Worm (Caenorhabditis elegans) whole organism, L2 larva: ENCODE data around the gene srxa-1.

Experiments
- C34F6.9 ChIP-seq: fragments of 150-350 bp; optimal IDR thresholded peaks from 2 replicates; lab custom pipeline; 2014; ENCODE audit warnings: missing biosample characterization, missing genetic modification characterization
- F13H6.1 ChIP-seq: sonication (generic microtip); optimal IDR thresholded peaks from 2 replicates; lab custom pipeline; 2016; ENCODE audit warnings: missing genetic modification characterization, missing compliant biosample characterization
- ZK546.5 ChIP-seq: sonication (generic microtip); optimal IDR thresholded peaks from 2 replicates; lab custom pipeline; 2017; ENCODE audit warnings: missing biosample characterization, missing genetic modification characterization
- alr-1 ChIP-seq: fragments of 150-350 bp; optimal IDR thresholded peaks from 2 replicates; lab custom pipeline; 2014; ENCODE audit warnings: missing biosample characterization, missing genetic modification characterization
- ama-1 ChIP-seq: fragments of 150-350 bp; optimal IDR thresholded peaks from 2 replicates; lab custom pipeline; 2018; ENCODE audit warnings: inconsistent platforms
- blmp-1 ChIP-seq: sonication (generic microtip); optimal IDR thresholded peaks from 2 replicates; lab custom pipeline; 2017; ENCODE audit warnings: missing genetic modification characterization, mild to moderate bottlenecking, missing compliant biosample characterization, antibody characterized with exemption, moderate library complexity; ENCODE audit not compliant: insufficient read depth
- ceh-16 ChIP-seq: fragments of 150-350 bp; optimal IDR thresholded peaks from 2 replicates; lab custom pipeline; 2014; ENCODE audit warnings: missing biosample characterization, missing genetic modification characterization
- ceh-82 ChIP-seq: fragments of 150-350 bp; optimal IDR thresholded peaks from 2 replicates; lab custom pipeline; 2014; ENCODE audit warnings: missing biosample characterization, missing genetic modification characterization
- crh-2 ChIP-seq: sonication (generic microtip); optimal IDR thresholded peaks from 2 replicates; lab custom pipeline; 2017; ENCODE audit warnings: missing biosample characterization, missing genetic modification characterization
- dmd-4 ChIP-seq: sonication (generic microtip); optimal IDR thresholded peaks from 2 replicates; lab custom pipeline; 2017; ENCODE audit warnings: missing biosample characterization, missing genetic modification characterization
- egl-27 ChIP-seq: sonication (generic microtip); optimal IDR thresholded peaks from 3 replicates; lab custom pipeline; 2017; ENCODE audit warnings: missing biosample characterization, missing genetic modification reagents, missing genetic modification characterization
- elt-3 ChIP-seq: sonication (generic microtip); optimal IDR thresholded peaks from 2 replicates; lab custom pipeline; 2017; ENCODE audit warnings: missing biosample characterization, missing genetic modification characterization
- fos-1 ChIP-seq: fragments of 150-350 bp; optimal IDR thresholded peaks from 2 replicates; lab custom pipeline; 2014; ENCODE audit warnings: missing biosample characterization, missing genetic modification characterization
- gmeb-1 ChIP-seq: fragments of 150-350 bp; optimal IDR thresholded peaks from 2 replicates; lab custom pipeline; 2014; ENCODE audit warnings: missing biosample characterization, missing genetic modification characterization
- lin-11 ChIP-seq: fragments of 150-350 bp; sonication (generic microtip); optimal IDR thresholded peaks from 2 replicates; lab custom pipeline; 2014; ENCODE audit warnings: missing biosample characterization, missing genetic modification characterization, inconsistent platforms, mixed read lengths
- lin-13 ChIP-seq: fragments of 150-350 bp; optimal IDR thresholded peaks from 2 replicates; lab custom pipeline; 2014; ENCODE audit warnings: missing biosample characterization, missing genetic modification reagents, missing genetic modification characterization
- lin-39 ChIP-seq: fragments of 150-350 bp; optimal IDR thresholded peaks from 2 replicates; lab custom pipeline; 2014; ENCODE audit warnings: missing biosample characterization, missing genetic modification reagents, missing genetic modification characterization
- lsy-2 ChIP-seq, 2 experiments: fragments of 150-350 bp in 1 of 2; sonication (generic microtip) in 1 of 2; optimal IDR thresholded peaks; 2 replicates each; lab custom pipeline; 2014 to 2017; ENCODE audit warnings: missing biosample characterization in 2 of 2, missing genetic modification characterization in 2 of 2
- mab-5 ChIP-seq: fragments of 150-350 bp; optimal IDR thresholded peaks from 2 replicates; lab custom pipeline; 2014; ENCODE audit warnings: missing biosample characterization, missing genetic modification characterization
- mdl-1 ChIP-seq, 2 experiments: fragments of 150-350 bp in 1 of 2; sonication (generic microtip) in 1 of 2; optimal IDR thresholded peaks; 2 replicates each; lab custom pipeline; 2017; ENCODE audit warnings: missing biosample characterization in 2 of 2, missing genetic modification characterization in 2 of 2
- nhr-10 ChIP-seq: sonication (generic microtip); optimal IDR thresholded peaks from 2 replicates; lab custom pipeline; 2017; ENCODE audit warnings: missing biosample characterization, missing genetic modification characterization
- nhr-12 ChIP-seq: fragments of 150-350 bp; optimal IDR thresholded peaks from 2 replicates; lab custom pipeline; 2014; ENCODE audit warnings: missing biosample characterization, missing genetic modification characterization
- nhr-129 ChIP-seq: fragments of 150-350 bp; optimal IDR thresholded peaks from 2 replicates; lab custom pipeline; 2014; ENCODE audit warnings: missing biosample characterization, missing genetic modification characterization
- nhr-21 ChIP-seq: fragments of 150-350 bp; optimal IDR thresholded peaks from 2 replicates; lab custom pipeline; 2014; ENCODE audit warnings: missing biosample characterization, missing genetic modification characterization
- nhr-23 ChIP-seq: fragments of 150-350 bp; optimal IDR thresholded peaks from 2 replicates; lab custom pipeline; 2014; ENCODE audit warnings: missing biosample characterization, missing genetic modification reagents, missing genetic modification characterization
- nhr-237 ChIP-seq: fragments of 150-350 bp; optimal IDR thresholded peaks from 2 replicates; lab custom pipeline; 2014; ENCODE audit warnings: missing biosample characterization, missing genetic modification characterization
- nhr-25 ChIP-seq: fragments of 150-350 bp; sonication (generic microtip); optimal IDR thresholded peaks from 3 replicates; lab custom pipeline; 2014; ENCODE audit warnings: missing biosample characterization, missing genetic modification characterization
- nhr-77 ChIP-seq: fragments of 150-350 bp; optimal IDR thresholded peaks from 2 replicates; lab custom pipeline; 2014; ENCODE audit warnings: missing biosample characterization, missing genetic modification characterization
- peb-1 ChIP-seq: fragments of 150-350 bp; optimal IDR thresholded peaks from 2 replicates; lab custom pipeline; 2014; ENCODE audit warnings: missing biosample characterization, missing genetic modification characterization
- sem-4 ChIP-seq: fragments of 150-350 bp; optimal IDR thresholded peaks from 2 replicates; lab custom pipeline; 2014; ENCODE audit warnings: missing biosample characterization, missing genetic modification reagents, missing genetic modification characterization
- skn-1 ChIP-seq: sonication (generic microtip); optimal IDR thresholded peaks from 2 replicates; lab custom pipeline; 2017; ENCODE audit warnings: missing biosample characterization, missing genetic modification characterization
- sma-3 ChIP-seq: sonication (generic microtip); optimal IDR thresholded peaks from 2 replicates; lab custom pipeline; 2016; ENCODE audit warnings: missing genetic modification reagents, missing genetic modification characterization, missing compliant biosample characterization
- sma-9 ChIP-seq, 2 experiments: fragments of 150-350 bp in 1 of 2; sonication (generic microtip) in 1 of 2; optimal IDR thresholded peaks; 2 replicates each; lab custom pipeline; 2014 to 2016; ENCODE audit warnings: missing genetic modification characterization in 2 of 2, mild to moderate bottlenecking in 1 of 2, missing biosample characterization in 1 of 2, missing compliant biosample characterization in 1 of 2, missing genetic modification reagents in 1 of 2, moderate library complexity in 1 of 2
- snpc-4 ChIP-seq: fragments of 150-350 bp; optimal IDR thresholded peaks from 2 replicates; lab custom pipeline; 2014; ENCODE audit warnings: missing biosample characterization, missing genetic modification characterization
- unc-39 ChIP-seq: fragments of 150-350 bp; optimal IDR thresholded peaks from 2 replicates; lab custom pipeline; 2014; ENCODE audit warnings: missing biosample characterization, missing genetic modification characterization
- unc-55 ChIP-seq: fragments of 150-350 bp; sonication (generic microtip); optimal IDR thresholded peaks from 3 replicates; lab custom pipeline; 2014; ENCODE audit warnings: missing biosample characterization, missing genetic modification reagents, missing genetic modification characterization
- unc-62 ChIP-seq: fragments of 150-350 bp; optimal IDR thresholded peaks from 2 replicates; lab custom pipeline; 2014; ENCODE audit warnings: missing biosample characterization, missing genetic modification reagents, missing genetic modification characterization
- ztf-1 ChIP-seq: fragments of 200-800 bp; sonication (Bioruptor generic); conservative IDR thresholded peaks from 2 replicates; pipeline ENCODE4 v1.3.6; 2022; ENCODE audit warnings: missing genetic modification characterization, missing compliant biosample characterization
- ztf-11 ChIP-seq: sonication (generic microtip); optimal IDR thresholded peaks from 2 replicates; lab custom pipeline; 2017; ENCODE audit warnings: missing biosample characterization, missing genetic modification characterization
- ztf-4 ChIP-seq: fragments of 150-350 bp; optimal IDR thresholded peaks from 2 replicates; lab custom pipeline; 2014; ENCODE audit warnings: missing biosample characterization, missing genetic modification characterization

srxa-1 gene

DNA sequence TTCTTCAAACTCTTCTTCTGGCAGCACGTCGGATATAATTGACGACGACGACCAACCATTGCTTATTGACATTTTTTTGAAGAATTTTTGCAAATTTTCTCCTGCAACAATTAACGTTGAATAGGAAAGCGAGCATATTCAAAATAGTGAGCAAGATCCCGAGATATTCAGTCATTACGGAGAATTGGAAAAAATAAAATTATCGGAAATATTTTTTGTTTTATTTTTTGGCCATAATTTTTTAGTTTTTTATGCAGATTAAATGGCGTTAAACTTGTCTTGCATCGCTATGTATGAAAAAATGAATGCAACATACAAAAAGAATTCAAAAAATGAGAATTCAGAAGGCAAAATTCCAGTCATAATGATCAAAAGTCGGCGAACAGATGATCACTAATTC lies 38.2 kb downstream of the srxa-1 start, which contains the start of gene elp-1:
Gene elp-1, minus strand, starts transcription at position 101 of the 400 bp plus-strand sequence.
- TF ChIP-seq peb-1 (tag; lab: Kevin White, UChicago) (no peak), lsy-2 (tag; optimal IDR thresholded peaks at IDR 0.05; lab: Kevin White, UChicago) (no peak), elt-3 (no peak), lin-13 (GFP tag; lab: Kevin White, UChicago) (no peak), sma-3 (no peak), ZK546.5 (no peak)

DNA sequence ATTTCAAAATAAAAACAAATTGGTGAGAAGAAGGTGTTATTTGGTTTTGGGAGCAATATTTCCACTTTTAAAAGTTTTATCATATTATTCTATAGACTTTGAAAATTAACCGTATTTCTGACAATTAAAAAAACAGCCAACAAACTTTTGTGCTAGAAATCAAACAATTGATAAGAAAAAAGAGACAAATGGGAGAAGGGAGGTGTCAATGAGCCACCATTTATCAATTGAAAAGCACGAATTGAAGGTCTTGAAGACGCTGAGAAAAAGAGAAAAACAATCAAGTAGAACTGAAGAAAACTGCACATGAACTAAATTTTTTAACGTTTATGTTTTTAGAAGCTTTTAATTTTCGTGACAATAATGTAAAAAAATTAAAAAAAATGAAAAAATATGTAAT lies 39.0 kb downstream of the srxa-1 start:
- TF ChIP-seq unc-39 = no peak
- TF ChIP-seq fos-1 = peak; percentile 85

DNA sequence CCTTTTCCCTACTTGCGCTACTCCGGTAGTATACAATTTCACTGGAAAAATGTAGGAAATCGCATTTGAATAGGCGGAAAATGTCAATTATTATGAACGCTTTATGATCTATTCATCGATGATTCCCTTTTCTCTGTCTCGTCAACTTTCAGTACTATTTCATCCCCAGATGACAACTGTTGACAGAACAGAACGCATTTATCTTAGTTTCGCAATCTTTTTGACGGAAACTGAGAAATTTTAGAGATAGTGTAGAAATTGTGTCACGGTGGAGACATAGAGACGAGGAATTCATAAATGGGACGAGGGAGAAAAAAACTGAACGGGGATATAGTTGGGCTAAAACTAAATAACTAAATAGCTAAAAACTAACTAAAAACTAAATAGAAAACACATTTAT lies 39.8 kb downstream of the srxa-1 start:
- TF ChIP-seq mdl-1 (tag; optimal IDR thresholded peaks at IDR 0.05; lab: Kevin White, UChicago) = no peak
- TF ChIP-seq lsy-2 (tag; optimal IDR thresholded peaks at IDR 0.05; lab: Kevin White, UChicago) = peak in 1 of 2 experiments; percentile 2
- TF ChIP-seq nhr-129 (tag; lab: Kevin White, UChicago) = peak; percentile 27
- TF ChIP-seq C34F6.9 (tag; lab: Kevin White, UChicago) = peak; percentile 2

DNA sequence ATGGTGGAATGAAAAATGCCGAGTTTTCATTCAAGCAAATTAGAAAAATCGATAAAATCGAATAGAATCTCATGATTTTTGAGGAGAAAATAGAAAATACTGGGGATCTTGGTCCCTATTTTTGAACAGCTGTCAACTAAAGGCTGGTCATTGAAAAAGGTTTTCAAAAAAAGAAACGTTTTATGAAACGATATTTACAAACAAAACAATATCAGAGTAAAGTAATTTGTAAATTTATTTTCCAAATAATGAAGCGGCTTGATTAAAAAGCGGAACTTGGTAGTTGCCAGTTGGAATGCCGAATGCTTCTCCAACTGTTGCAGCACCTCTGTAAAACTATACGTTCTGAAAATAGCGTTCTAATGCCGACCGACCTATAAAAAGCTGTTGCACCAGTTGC lies 41.8 kb downstream of the srxa-1 start, which contains the start of gene F38A6.5:
Gene F38A6.5, minus strand, starts transcription at position 101 of the 400 bp plus-strand sequence.
- TF ChIP-seq F13H6.1 = no peak
- TF ChIP-seq blmp-1 = no peak
- TF ChIP-seq crh-2 (tag; lab: Kevin White, UChicago) = no peak
- TF ChIP-seq unc-62 (GFP tag; lab: Kevin White, UChicago) = no peak
- no peak for TF ChIP-seq nhr-12
- TF ChIP-seq fos-1 = no peak
- TF ChIP-seq ztf-1 (GFP tag; lab: Robert Waterston, UW) = no peak
- TF ChIP-seq skn-1 = no peak
- no peak for TF ChIP-seq egl-27 (tag; lab: Kevin White, UChicago)
- no peak for TF ChIP-seq mdl-1 (tag; optimal IDR thresholded peaks at IDR 0.05; lab: Kevin White, UChicago)
- TF ChIP-seq snpc-4 = no peak
- TF ChIP-seq nhr-23 (tag; lab: Kevin White, UChicago) = no peak
- TF ChIP-seq, all 48 proteins: peak for 0

DNA sequence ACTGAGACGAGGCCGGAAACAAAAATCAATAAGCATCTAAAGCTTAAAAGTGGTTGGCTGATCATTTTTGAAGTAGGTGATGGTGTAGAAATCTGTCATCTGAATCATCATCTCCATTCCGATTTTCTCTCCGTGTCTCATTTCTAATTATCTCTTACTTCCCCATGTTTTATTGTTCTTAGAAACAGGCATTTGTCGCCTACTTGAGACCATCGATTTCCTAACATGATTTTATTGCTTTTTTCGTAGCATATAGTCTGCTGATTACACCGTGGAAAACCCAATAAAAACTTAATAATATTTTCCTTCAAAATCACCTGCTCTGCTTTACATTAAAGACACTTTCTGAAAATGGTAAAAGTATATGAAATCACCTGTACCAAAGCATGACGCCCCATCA lies 43.4 kb downstream of the srxa-1 start, which contains the start of gene F38A6.4:
Gene F38A6.4, minus strand, starts transcription at position 101 of the 400 bp plus-strand sequence.
- TF ChIP-seq lin-11 (tag; lab: Kevin White, UChicago) (no peak), nhr-77 (tag; lab: Kevin White, UChicago) (no peak), unc-55 (GFP tag; lab: Kevin White, UChicago) (no peak), peb-1 (tag; lab: Kevin White, UChicago) (no peak), ztf-1 (GFP tag; lab: Robert Waterston, UW) (no peak), skn-1 (no peak), egl-27 (tag; lab: Kevin White, UChicago) (no peak), ztf-11 (tag; lab: Kevin White, UChicago) (no peak), snpc-4 (no peak), nhr-23 (tag; lab: Kevin White, UChicago) (no peak), alr-1 (tag; lab: Kevin White, UChicago) (no peak), nhr-237 (no peak), mab-5 (tag; lab: Kevin White, UChicago) (no peak), unc-62 (GFP tag; lab: Kevin White, UChicago) (no peak), fos-1 (no peak), lin-39 (tag; lab: Kevin White, UChicago) (no peak), dmd-4 (tag; lab: Kevin White, UChicago) (no peak), nhr-12 (no peak), mdl-1 (tag; optimal IDR thresholded peaks at IDR 0.05; lab: Kevin White, UChicago) (no peak), sma-3 (no peak)

DNA sequence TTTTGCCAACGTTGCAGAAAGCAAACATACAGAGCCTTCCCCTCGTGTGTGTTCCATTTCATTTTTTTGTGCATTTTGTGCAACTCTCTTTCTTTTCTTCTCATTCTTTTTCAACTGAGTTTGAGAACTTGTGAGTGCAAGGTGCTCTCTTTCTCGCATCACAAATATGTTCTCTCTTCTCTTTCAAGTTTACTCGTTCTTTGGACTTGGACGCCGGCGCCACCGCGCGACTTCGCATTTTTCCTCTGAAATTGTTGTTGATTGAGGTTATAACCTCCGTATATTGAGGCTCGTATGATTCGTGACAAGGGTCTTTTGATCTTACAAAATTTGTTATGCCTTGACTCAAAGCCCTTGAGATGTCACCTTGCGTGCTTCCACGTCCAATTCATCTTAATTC lies 44.9 kb downstream of the srxa-1 start:
- TF ChIP-seq crh-2 (tag; lab: Kevin White, UChicago) = peak; percentile 74
- TF ChIP-seq C34F6.9 (tag; lab: Kevin White, UChicago) = peak; percentile 78
- no peak for TF ChIP-seq nhr-10
- TF ChIP-seq F13H6.1 = peak; percentile 77
- peak; percentile 40 for TF ChIP-seq sem-4 (tag; lab: Kevin White, UChicago)
- peak; percentile 88 for TF ChIP-seq nhr-129 (tag; lab: Kevin White, UChicago)
- peak; percentile 48 for TF ChIP-seq egl-27 (tag; lab: Kevin White, UChicago)
- no peak for TF ChIP-seq ceh-16
- no peak for TF ChIP-seq ZK546.5
- TF ChIP-seq ceh-82 (tag; lab: Kevin White, UChicago) = no peak
- peak; percentile 13 for TF ChIP-seq nhr-21 (tag; lab: Kevin White, UChicago)
- peak; percentile 60 to 68 for TF ChIP-seq mdl-1 (tag; optimal IDR thresholded peaks at IDR 0.05; lab: Kevin White, UChicago)
- TF ChIP-seq lsy-2 (tag; optimal IDR thresholded peaks at IDR 0.05; lab: Kevin White, UChicago) = peak in 1 of 2 experiments; percentile 72
- TF ChIP-seq lin-11 (tag; lab: Kevin White, UChicago) = peak; percentile 74
- no peak for TF ChIP-seq skn-1
- TF ChIP-seq elt-3 = no peak
- peak; percentile 77 for TF ChIP-seq sma-9 (GFP tag; optimal IDR thresholded peaks at IDR 0.05; lab: Kevin White, UChicago)
- TF ChIP-seq sma-9 (tag; optimal IDR thresholded peaks at IDR 0.05; lab: Kevin White, UChicago) = no peak
- no peak for TF ChIP-seq mab-5 (tag; lab: Kevin White, UChicago)
- no peak for TF ChIP-seq nhr-25 (tag; lab: Kevin White, UChicago)
- peak; percentile 80 for TF ChIP-seq ztf-4 (tag; lab: Kevin White, UChicago)
- TF ChIP-seq gmeb-1 (tag; lab: Kevin White, UChicago) = no peak
- peak; percentile 17 for TF ChIP-seq fos-1
- TF ChIP-seq ama-1 = peak; percentile 3
- peak; percentile 40 for TF ChIP-seq lin-13 (GFP tag; lab: Kevin White, UChicago)
- peak; percentile 90 for TF ChIP-seq unc-55 (GFP tag; lab: Kevin White, UChicago)
